Worm (Caenorhabditis elegans) whole organism, L1 larva: ENCODE results near the gene lon-1.

Experiments
- F16B12.6 ChIP-seq: fragments of 150-350 bp; optimal IDR thresholded peaks from 2 replicates; lab custom pipeline; 2014; ENCODE audit warnings: missing biosample characterization, missing genetic modification characterization
- aly-2 ChIP-seq: fragments of 150-350 bp; optimal IDR thresholded peaks from 2 replicates; lab custom pipeline; 2014; ENCODE audit warnings: missing biosample characterization, missing genetic modification characterization
- ceh-88 ChIP-seq: fragments of 200-800 bp; sonication (Bioruptor generic); IDR thresholded peaks from 2 replicates; pipeline ENCODE4 v1.3.6; 2022; ENCODE audit warnings: missing genetic modification characterization, missing compliant biosample characterization
- ces-1 ChIP-seq: fragments of 150-350 bp; optimal IDR thresholded peaks from 2 replicates; lab custom pipeline; 2014; ENCODE audit warnings: missing biosample characterization, missing genetic modification reagents, missing genetic modification characterization
- dpl-1 ChIP-seq, 3 experiments: fragments of 150-350 bp in 2 of 3; sonication (generic microtip) in 1 of 3; optimal IDR thresholded peaks; 2 replicates each; lab custom pipeline; 2014 to 2017; ENCODE audit warnings: missing biosample characterization in 3 of 3, missing genetic modification characterization in 3 of 3, missing genetic modification reagents in 3 of 3
- dsc-1 ChIP-seq: sonication (generic microtip); optimal IDR thresholded peaks from 2 replicates; lab custom pipeline; 2016; ENCODE audit warnings: mild to moderate bottlenecking, missing genetic modification characterization, missing compliant biosample characterization
- efl-1 ChIP-seq, 4 experiments: fragments of 150-350 bp; optimal IDR thresholded peaks in 3 of 4; peaks in 1 of 4; 1 replicate in 1 of 4; 2 replicates in 3 of 4; lab custom pipeline; 2014; ENCODE audit warnings: missing biosample characterization in 2 of 4, missing genetic modification characterization in 2 of 4, missing genetic modification reagents in 2 of 4
- elt-3 ChIP-seq, 6 experiments: fragments of 150-350 bp in 1 of 6; sonication (generic microtip); optimal IDR thresholded peaks; 2 replicates each; lab custom pipeline; 2017 to 2018; ENCODE audit warnings: missing biosample characterization in 6 of 6, missing genetic modification characterization in 6 of 6, inconsistent platforms in 1 of 6
- fkh-4 ChIP-seq: sonication (generic microtip); optimal IDR thresholded peaks from 2 replicates; lab custom pipeline; 2016; ENCODE audit warnings: missing compliant biosample characterization, missing genetic modification characterization, borderline replicate concordance
- fkh-8 ChIP-seq: sonication (generic microtip); optimal IDR thresholded peaks from 2 replicates; lab custom pipeline; 2016; ENCODE audit warnings: mild to moderate bottlenecking, missing genetic modification characterization, missing compliant biosample characterization
- fos-1 ChIP-seq: fragments of 150-350 bp; optimal IDR thresholded peaks from 2 replicates; lab custom pipeline; 2014; ENCODE audit warnings: missing biosample characterization, missing genetic modification characterization
- jun-1 ChIP-seq: fragments of 150-350 bp; optimal IDR thresholded peaks from 2 replicates; lab custom pipeline; 2014; ENCODE audit warnings: missing biosample characterization, missing genetic modification reagents, missing genetic modification characterization
- lin-14 ChIP-seq: fragments of 200-800 bp; sonication (Bioruptor generic); optimal IDR thresholded peaks from 2 replicates; lab custom pipeline; 2018; ENCODE audit warnings: mild to moderate bottlenecking, missing genetic modification characterization, moderate library complexity, missing compliant biosample characterization
- lin-15B ChIP-seq: fragments of 150-350 bp; sonication (generic microtip); optimal IDR thresholded peaks from 3 replicates; lab custom pipeline; 2014; ENCODE audit warnings: missing biosample characterization, missing genetic modification characterization
- lin-35 ChIP-seq, 2 experiments: fragments of 150-350 bp; optimal IDR thresholded peaks; 2 replicates each; lab custom pipeline; 2014; ENCODE audit warnings: missing biosample characterization in 2 of 2, missing genetic modification characterization in 2 of 2, missing genetic modification reagents in 2 of 2
- lin-39 ChIP-seq: fragments of 150-350 bp; optimal IDR thresholded peaks from 2 replicates; lab custom pipeline; 2014; ENCODE audit warnings: missing biosample characterization, missing genetic modification reagents, missing genetic modification characterization
- lsy-2 ChIP-seq, 2 experiments: fragments of 150-350 bp; optimal IDR thresholded peaks; 2 replicates each; lab custom pipeline; 2014; ENCODE audit warnings: missing biosample characterization in 2 of 2, missing genetic modification characterization in 2 of 2
- mdl-1 ChIP-seq, 2 experiments: fragments of 150-350 bp; optimal IDR thresholded peaks; 2 replicates each; lab custom pipeline; 2014 to 2017; ENCODE audit warnings: missing biosample characterization in 2 of 2, missing genetic modification characterization in 2 of 2, inconsistent platforms in 1 of 2
- mef-2 ChIP-seq: fragments of 150-350 bp; optimal IDR thresholded peaks from 2 replicates; lab custom pipeline; 2014; ENCODE audit warnings: missing biosample characterization, missing genetic modification characterization
- nhr-47 ChIP-seq: sonication (generic microtip); optimal IDR thresholded peaks from 2 replicates; lab custom pipeline; 2016; ENCODE audit warnings: mild to moderate bottlenecking, missing genetic modification characterization, moderate library complexity, missing compliant biosample characterization
- nhr-84 ChIP-seq: sonication (generic microtip); optimal IDR thresholded peaks from 2 replicates; lab custom pipeline; 2017; ENCODE audit warnings: missing biosample characterization, missing genetic modification characterization
- nhr-85 ChIP-seq: sonication (generic microtip); peaks from one replicate; lab custom pipeline; 2016; ENCODE audit warnings: missing genetic modification characterization, inconsistent platforms, missing compliant biosample characterization
- pax-3 ChIP-seq: fragments of 200-800 bp; sonication (Bioruptor generic); optimal IDR thresholded peaks from 2 replicates; lab custom pipeline; 2018; ENCODE audit warnings: mild to moderate bottlenecking, missing genetic modification characterization, moderate library complexity, missing compliant biosample characterization
- rnt-1 ChIP-seq: sonication (generic microtip); optimal IDR thresholded peaks from 2 replicates; lab custom pipeline; 2016; ENCODE audit warnings: mild to moderate bottlenecking, missing genetic modification characterization, moderate library complexity, missing compliant biosample characterization
- skn-1 ChIP-seq: fragments of 150-350 bp; optimal IDR thresholded peaks from 2 replicates; lab custom pipeline; 2014; ENCODE audit warnings: missing biosample characterization, missing genetic modification characterization
- snu-23 ChIP-seq: sonication (generic microtip); optimal IDR thresholded peaks from 2 replicates; lab custom pipeline; 2016; ENCODE audit warnings: missing genetic modification characterization, missing compliant biosample characterization
- sox-4 ChIP-seq: sonication (generic microtip); optimal IDR thresholded peaks from 2 replicates; lab custom pipeline; 2016; ENCODE audit warnings: missing genetic modification characterization, missing compliant biosample characterization
- tbx-2 ChIP-seq: sonication (generic microtip); optimal IDR thresholded peaks from 2 replicates; lab custom pipeline; 2016; ENCODE audit warnings: missing genetic modification characterization, missing compliant biosample characterization
- tlp-1 ChIP-seq: fragments of 150-350 bp; optimal IDR thresholded peaks from 2 replicates; lab custom pipeline; 2014; ENCODE audit warnings: missing biosample characterization, missing genetic modification characterization
- unc-30 ChIP-seq: sonication (generic microtip); optimal IDR thresholded peaks from 2 replicates; lab custom pipeline; 2017; ENCODE audit warnings: missing biosample characterization, missing genetic modification characterization
- xbp-1 ChIP-seq: sonication (generic microtip); optimal IDR thresholded peaks from 2 replicates; lab custom pipeline; 2016; ENCODE audit warnings: missing genetic modification characterization, missing compliant biosample characterization
- ztf-11 ChIP-seq, 2 experiments: sonication (generic microtip); optimal IDR thresholded peaks; 2 replicates each; lab custom pipeline; 2016 to 2017; ENCODE audit warnings: missing genetic modification characterization in 2 of 2, missing biosample characterization in 1 of 2, missing compliant biosample characterization in 1 of 2

Gene lon-1

DNA sequence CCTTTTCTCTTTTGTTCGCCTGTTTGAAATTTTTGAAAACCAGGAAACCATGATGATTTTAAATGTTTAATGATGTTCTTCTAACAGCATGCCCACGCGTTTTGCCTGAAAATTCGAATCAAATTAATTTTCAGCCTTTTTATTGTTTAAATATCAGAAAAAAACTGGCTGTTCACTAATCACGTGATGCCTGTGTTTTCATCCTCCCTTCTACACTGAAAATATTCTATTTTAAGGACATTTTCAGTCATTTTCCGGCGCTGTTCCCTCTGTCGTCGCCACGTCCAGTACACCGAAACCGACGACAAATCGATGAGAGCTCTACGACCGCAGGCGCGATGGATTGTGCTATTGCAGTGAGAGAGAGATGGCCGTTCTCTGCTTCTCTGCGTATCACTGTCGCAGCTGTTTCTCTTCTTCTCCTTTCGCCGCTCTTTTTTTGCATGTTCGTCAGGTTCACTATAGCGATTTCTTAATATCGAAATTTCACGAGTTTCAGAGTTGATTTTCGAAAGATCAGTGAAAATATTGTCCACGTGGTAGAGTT is 24.4 kb upstream of the lon-1 start, which contains the start of gene F48E8.8 (continued):
- peak; percentile 83 for TF ChIP-seq rnt-1 (tag; lab: Kevin White, UChicago)
- TF ChIP-seq F16B12.6 (tag; lab: Kevin White, UChicago) = peak; percentile 79
- no peak for TF ChIP-seq unc-30
- peak; percentile 80 for TF ChIP-seq lin-14 (GFP tag; lab: Kevin White, UChicago)
- TF ChIP-seq fkh-4 = no peak
- peak; percentile 65 to 69 for TF ChIP-seq lin-35 (GFP tag; optimal IDR thresholded peaks at IDR 0.05; lab: Kevin White, UChicago)
- no peak for TF ChIP-seq mef-2
- TF ChIP-seq efl-1 (optimal IDR thresholded peaks at IDR 0.05; lab: Kevin White, UChicago) = peak; percentile 77 to 83
- TF ChIP-seq efl-1 (GFP tag; optimal IDR thresholded peaks at IDR 0.05 in 1 of 2; lab: Kevin White, UChicago) = peak; percentile 65 to 96
- TF ChIP-seq xbp-1 = peak; percentile 32
- TF ChIP-seq fkh-8 (tag; lab: Kevin White, UChicago) = peak; percentile 67
- TF ChIP-seq skn-1 = peak; percentile 55
- TF ChIP-seq lin-39 (tag; lab: Kevin White, UChicago) = no peak
- TF ChIP-seq snu-23 (GFP tag; lab: Kevin White, UChicago) = peak; percentile 66
- TF ChIP-seq pax-3 (tag; lab: Kevin White, UChicago) = no peak
- TF ChIP-seq mdl-1 (tag; optimal IDR thresholded peaks at IDR 0.05; lab: Kevin White, UChicago) = peak in 1 of 2 experiments; percentile 34
- no peak for TF ChIP-seq ces-1 (GFP tag; lab: Kevin White, UChicago)
- no peak for TF ChIP-seq ceh-88 (GFP tag; lab: Robert Waterston, UW)
- TF ChIP-seq lsy-2 (tag; optimal IDR thresholded peaks at IDR 0.05; lab: Kevin White, UChicago) = peak; percentile 73 to 85
- TF ChIP-seq dsc-1 (tag; lab: Kevin White, UChicago) = peak; percentile 46
- TF ChIP-seq lin-15B (tag; lab: Kevin White, UChicago) = peak; percentile 19

DNA sequence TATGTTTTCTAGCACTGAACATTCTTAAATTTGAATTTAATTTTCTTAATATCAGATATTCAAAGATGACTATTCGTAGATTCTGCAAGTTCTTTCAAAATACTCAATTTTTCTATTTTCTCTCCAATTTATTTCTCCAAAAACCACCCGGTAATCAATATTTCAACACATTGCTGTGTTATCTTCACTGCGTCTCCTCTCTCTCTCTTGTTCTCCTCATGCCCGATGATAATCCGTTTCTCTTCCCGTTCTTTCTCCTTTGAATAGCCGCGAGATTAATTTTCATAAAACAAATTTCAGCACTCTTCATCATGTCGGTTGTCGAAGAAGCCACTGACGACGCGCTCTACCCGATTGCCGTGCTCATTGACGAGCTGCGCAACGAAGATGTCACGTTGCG is 23.8 kb upstream of the lon-1 start, which contains the start of gene paa-1:
Gene paa-1 (plus strand): TSS at position 301 of the 400 bp plus-strand sequence.
- TF ChIP-seq aly-2 (tag; lab: Kevin White, UChicago) (no peak), jun-1 (tag; lab: Kevin White, UChicago) (no peak), nhr-47 (tag; lab: Kevin White, UChicago) (no peak), nhr-85 (tag; lab: Kevin White, UChicago) (no peak), F16B12.6 (tag; lab: Kevin White, UChicago) (no peak), efl-1 (optimal IDR thresholded peaks at IDR 0.05; lab: Kevin White, UChicago) (no peak), efl-1 (GFP tag; optimal IDR thresholded peaks at IDR 0.05 in 1 of 2; lab: Kevin White, UChicago) (peak in 1 of 2 experiments; percentile 35)

DNA sequence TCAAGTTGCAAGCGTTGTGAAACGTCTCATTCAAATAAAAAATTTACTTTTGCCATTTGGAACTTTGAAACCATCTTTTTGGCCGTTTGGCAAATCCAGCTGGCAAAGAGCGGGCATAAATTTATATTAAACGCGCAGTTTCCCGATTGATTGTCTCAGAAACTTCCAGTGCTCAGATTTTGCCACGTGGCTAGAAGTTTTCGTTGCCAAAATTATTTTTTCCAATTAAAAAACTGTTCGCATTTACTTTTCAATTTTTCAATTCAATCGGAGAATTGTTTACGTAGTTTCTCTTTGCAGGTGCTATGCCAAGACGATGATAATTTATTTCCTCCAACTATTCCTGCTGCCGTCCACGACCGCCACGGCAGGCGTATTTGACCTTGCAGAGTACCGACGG is 21.0 kb upstream of the lon-1 start, which contains the start of gene F48E8.4:
Gene F48E8.4 (plus strand): TSS at position 301 of the 400 bp plus-strand sequence.
- no peak for TF ChIP-seq dpl-1 (GFP tag; optimal IDR thresholded peaks at IDR 0.05; lab: Kevin White, UChicago)
- TF ChIP-seq efl-1 (optimal IDR thresholded peaks at IDR 0.05; lab: Kevin White, UChicago) = no peak
- peak in 1 of 2 experiments; percentile 82 for TF ChIP-seq efl-1 (GFP tag; optimal IDR thresholded peaks at IDR 0.05 in 1 of 2; lab: Kevin White, UChicago)

DNA sequence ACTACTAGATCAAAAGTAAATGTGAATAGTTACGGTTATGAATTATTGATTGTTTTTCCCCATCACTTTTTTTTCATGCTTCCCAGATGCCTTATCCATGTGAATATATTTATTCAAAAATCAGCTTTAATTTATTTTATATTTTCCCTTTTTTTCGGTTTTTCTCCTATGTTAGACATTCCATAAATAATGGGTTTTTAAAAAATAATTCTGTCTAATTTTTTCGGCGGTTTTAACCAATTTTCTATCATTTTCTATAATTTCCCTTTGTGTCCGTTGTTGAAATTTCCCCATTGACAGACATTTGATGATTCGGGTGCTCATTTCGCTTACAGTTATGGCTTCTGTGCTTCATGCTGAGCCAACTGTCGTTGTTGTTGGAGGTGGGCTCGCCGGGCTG is 13.2 kb upstream of the lon-1 start, which contains the start of gene F48E8.3:
Gene F48E8.3 (plus strand): TSS at position 301 of the 400 bp plus-strand sequence.
- no peak for TF ChIP-seq tlp-1
- no peak for TF ChIP-seq nhr-85 (tag; lab: Kevin White, UChicago)
- TF ChIP-seq snu-23 (GFP tag; lab: Kevin White, UChicago) = no peak
- no peak for TF ChIP-seq sox-4
- TF ChIP-seq lin-15B (tag; lab: Kevin White, UChicago) = no peak
- no peak for TF ChIP-seq nhr-84 (tag; lab: Kevin White, UChicago)
- TF ChIP-seq pax-3 (tag; lab: Kevin White, UChicago) = no peak
- no peak for TF ChIP-seq nhr-47 (tag; lab: Kevin White, UChicago)
- no peak for TF ChIP-seq elt-3 (tag; optimal IDR thresholded peaks at IDR 0.05; lab: Kevin White, UChicago)
- TF ChIP-seq fos-1 (tag; lab: Kevin White, UChicago) = no peak
- no peak for TF ChIP-seq F16B12.6 (tag; lab: Kevin White, UChicago)
- no peak for TF ChIP-seq tbx-2 (tag; lab: Kevin White, UChicago)

DNA sequence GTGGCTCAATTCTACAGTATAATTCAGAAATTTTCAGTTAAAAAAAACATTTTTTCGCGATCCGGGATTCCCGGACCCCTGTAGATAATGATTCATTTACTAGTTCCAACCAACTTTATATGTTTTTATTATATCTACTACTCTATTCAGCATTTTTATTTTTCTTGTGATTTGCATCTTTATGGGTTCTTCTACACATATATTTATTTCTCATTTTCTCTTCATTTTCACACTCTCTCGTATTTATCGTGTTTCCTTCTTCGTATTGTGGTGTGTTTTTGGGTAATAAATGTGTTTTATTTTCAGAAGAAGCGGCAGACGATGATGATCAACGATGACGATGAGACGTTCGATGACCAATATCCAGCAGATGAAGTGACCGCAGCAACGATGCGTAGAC is 10.2 kb upstream of the lon-1 start, which contains the start of gene F48E8.2:
Gene F48E8.2 (plus strand): TSS at position 301 of the 400 bp plus-strand sequence.
- no peak for TF ChIP-seq ztf-11 (tag; optimal IDR thresholded peaks at IDR 0.05; lab: Kevin White, UChicago)
